Worm (Caenorhabditis elegans) whole organism, early embryonic: ENCODE results near the gene Y42G9A.1.

Experiments
- B0310.2 ChIP-seq: sonication (generic microtip); optimal IDR thresholded peaks from 2 replicates; lab custom pipeline; 2016; ENCODE audit warnings: mild to moderate bottlenecking, missing genetic modification characterization, missing compliant biosample characterization
- F13C5.2 ChIP-seq: sonication (generic microtip); optimal IDR thresholded peaks from 2 replicates; lab custom pipeline; 2017; ENCODE audit warnings: mild to moderate bottlenecking, missing genetic modification characterization, inconsistent platforms, missing compliant biosample characterization
- ama-1 ChIP-seq: fragments of 150-350 bp; optimal IDR thresholded peaks from 2 replicates; lab custom pipeline; 2014
- ceh-36 ChIP-seq: sonication (generic microtip); optimal IDR thresholded peaks from 2 replicates; lab custom pipeline; 2016; ENCODE audit warnings: missing genetic modification characterization, inconsistent platforms, missing compliant biosample characterization
- flt-1 ChIP-seq: fragments of 200-800 bp; sonication (Bioruptor generic); IDR thresholded peaks from 2 replicates; pipeline ENCODE4 v1.3.6; 2022; ENCODE audit warnings: missing genetic modification characterization, missing compliant biosample characterization
- hmbx-1 ChIP-seq: sonication (generic microtip); optimal IDR thresholded peaks from 2 replicates; lab custom pipeline; 2016; ENCODE audit warnings: mild to moderate bottlenecking, missing genetic modification characterization, missing compliant biosample characterization
- hnd-1 ChIP-seq: sonication (generic microtip); optimal IDR thresholded peaks from 2 replicates; lab custom pipeline; 2016; ENCODE audit warnings: missing genetic modification characterization, missing compliant biosample characterization
- pes-1 ChIP-seq: fragments of 200-800 bp; sonication (Bioruptor generic); IDR thresholded peaks from 2 replicates; pipeline ENCODE4 v1.3.6; 2022; ENCODE audit warnings: missing genetic modification reagents, missing genetic modification characterization, missing compliant biosample characterization
- sea-1 ChIP-seq: fragments of 200-800 bp; sonication (Bioruptor generic); conservative IDR thresholded peaks from 2 replicates; pipeline ENCODE4 v1.3.6; 2022; ENCODE audit warnings: missing genetic modification characterization, missing compliant biosample characterization

DNA sequence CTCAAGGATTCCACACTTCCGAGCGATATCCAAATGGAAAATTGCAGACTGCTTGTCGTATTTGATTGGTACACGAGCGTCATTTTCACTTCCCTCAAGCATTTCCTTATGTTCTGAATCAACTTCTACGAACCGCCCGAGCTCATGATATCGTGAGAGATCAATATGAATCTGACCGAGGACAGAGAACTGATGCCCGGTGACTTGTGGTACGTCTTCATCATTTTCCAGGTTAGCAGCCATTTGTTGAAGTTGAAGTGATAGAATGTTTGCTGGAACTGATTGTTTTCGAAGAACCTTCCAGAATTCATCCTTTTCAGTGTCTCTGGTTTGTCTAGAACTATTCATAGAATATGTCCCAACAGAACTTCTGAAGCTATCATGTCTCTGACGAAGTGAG is 16.9 kb downstream of the Y42G9A.1 start:
- no peak for TF ChIP-seq B0310.2
- TF ChIP-seq hmbx-1 (tag; lab: Kevin White, UChicago): no peak
- no peak for TF ChIP-seq F13C5.2 (tag; lab: Kevin White, UChicago)
- TF ChIP-seq pes-1 (GFP tag; lab: Robert Waterston, UW): no peak
- TF ChIP-seq sea-1 (GFP tag; lab: Robert Waterston, UW): no peak
- no peak for TF ChIP-seq flt-1 (GFP tag; lab: Robert Waterston, UW)
- TF ChIP-seq ama-1 (lab: Kevin White, UChicago): no peak
- TF ChIP-seq ceh-36 (tag; lab: Kevin White, UChicago): no peak
- TF ChIP-seq hnd-1 (tag; lab: Kevin White, UChicago): no peak
